Worm (Caenorhabditis elegans): Measurements from ENCODE around the gene mnk-1.
A peak's percentile ranks its signal among the peaks of the same experiment; 100 is the strongest.

The mnk-1 gene

DNA sequence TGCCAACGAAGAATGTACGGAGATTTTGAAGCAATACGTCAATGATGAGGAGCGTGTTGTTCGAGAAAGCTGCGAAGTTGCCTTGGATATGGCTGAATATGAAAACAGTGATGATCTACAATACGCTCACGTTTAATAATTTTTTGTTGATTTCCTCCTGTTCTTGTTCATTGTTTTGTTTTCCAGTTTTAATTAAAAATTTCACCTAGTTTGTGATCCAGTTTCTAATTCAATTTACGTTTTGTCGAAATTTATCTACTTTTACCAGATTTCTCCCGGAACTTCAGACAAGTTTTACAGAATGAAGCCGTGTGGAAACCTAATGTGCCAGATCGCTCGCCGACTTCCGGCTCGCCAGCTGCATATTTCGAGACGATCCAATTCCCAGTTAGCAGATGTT is 26.0 kb upstream of the mnk-1 start, which contains the start of gene dap-3:
dap-3 (plus strand) TSS at position 301 of the 400 bp plus-strand sequence.
- TF ChIP-seq vab-15 (tag; optimal IDR thresholded peaks at IDR 0.05), result no peak
- TF ChIP-seq ceh-82 (tag; optimal IDR thresholded peaks at IDR 0.05), result no peak
- no peak for TF ChIP-seq C04F5.9 (tag; optimal IDR thresholded peaks at IDR 0.05)
- TF ChIP-seq unc-130 (tag; optimal IDR thresholded peaks at IDR 0.05), result no peak
- no peak for TF ChIP-seq unc-86 (tag; optimal IDR thresholded peaks at IDR 0.05)
- no peak for TF ChIP-seq grh-1 (GFP tag; IDR thresholded peaks at IDR 0.05)
- TF ChIP-seq tlp-1 (tag; optimal IDR thresholded peaks at IDR 0.05), result no peak

DNA sequence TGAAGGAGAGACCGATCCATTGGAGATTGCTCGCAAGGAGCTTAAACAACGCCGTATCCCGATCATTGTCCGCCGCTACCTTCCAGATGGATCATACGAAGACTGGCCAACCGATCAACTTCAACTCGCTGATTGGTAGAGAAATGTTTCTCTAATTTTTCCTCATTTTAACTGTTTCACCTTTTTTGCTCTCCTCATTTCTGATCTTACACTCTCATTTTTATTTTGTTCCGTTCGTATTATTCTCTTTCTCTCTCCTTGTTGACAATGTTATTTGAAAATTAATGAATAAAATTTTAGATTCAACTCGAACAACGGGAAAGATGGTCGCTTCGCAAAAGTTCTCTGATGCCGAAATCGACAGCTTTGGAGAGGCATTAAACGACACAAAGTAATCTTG is 24.8 kb upstream of the mnk-1 start, which contains the start of gene dohh-1:
dohh-1 (plus strand) TSS at position 301 of the 400 bp plus-strand sequence.
- no peak for TF ChIP-seq mef-2 (tag; optimal IDR thresholded peaks at IDR 0.05)
- no peak for TF ChIP-seq lin-14 (GFP tag; optimal IDR thresholded peaks at IDR 0.05)
- TF ChIP-seq efl-1 (optimal IDR thresholded peaks at IDR 0.05), result no peak
- TF ChIP-seq efl-1 (GFP tag; optimal IDR thresholded peaks at IDR 0.05 in 1 of 2), result peak in 1 of 2 experiments; percentile 14
- no peak for TF ChIP-seq ceh-63 (GFP tag; optimal IDR thresholded peaks at IDR 0.05)

ce11 chrII:10578843-10579430 is 24.1 kb upstream of the mnk-1 start, which contains the start of gene rpb-6:
TSS of gene rpb-6 (plus strand) at chrII:10579380.
- TF ChIP-seq ets-5 (GFP tag; IDR thresholded peaks at IDR 0.05), result no peak
- TF ChIP-seq efl-1 (optimal IDR thresholded peaks at IDR 0.05), result peak; percentile 37 to 87
- TF ChIP-seq efl-1 (GFP tag; optimal IDR thresholded peaks at IDR 0.05 in 1 of 2), result peak; percentile 87 to 99
- peak; percentile 52 to 86 for TF ChIP-seq lsy-2 (tag; optimal IDR thresholded peaks at IDR 0.05)
- peak; percentile 24 for TF ChIP-seq lin-13 (GFP tag; optimal IDR thresholded peaks at IDR 0.05)
- peak; percentile 39 for TF ChIP-seq nhr-71 (tag; optimal IDR thresholded peaks at IDR 0.05)
- no peak for TF ChIP-seq egl-27 (tag; optimal IDR thresholded peaks at IDR 0.05)
- peak; percentile 25 for TF ChIP-seq C16A3.4 (tag; optimal IDR thresholded peaks at IDR 0.05)
- no peak for TF ChIP-seq mdl-1 (tag; optimal IDR thresholded peaks at IDR 0.05)
- no peak for TF ChIP-seq fkh-4 (tag; optimal IDR thresholded peaks at IDR 0.05; ENCODE audit: borderline replicate concordance)
- no peak for TF ChIP-seq irx-1 (tag; optimal IDR thresholded peaks at IDR 0.05)
- peak in 1 of 6 experiments; percentile 2 for TF ChIP-seq elt-3 (tag; optimal IDR thresholded peaks at IDR 0.05)
- peak; percentile 17 for TF ChIP-seq snu-23 (GFP tag; optimal IDR thresholded peaks at IDR 0.05)
- TF ChIP-seq jun-1 (tag; optimal IDR thresholded peaks at IDR 0.05), result no peak
- TF ChIP-seq rnt-1 (tag; optimal IDR thresholded peaks at IDR 0.05), result peak; percentile 41
- no peak for TF ChIP-seq aha-1 (tag; optimal IDR thresholded peaks at IDR 0.05)
- no peak for TF ChIP-seq zip-4 (GFP tag; optimal IDR thresholded peaks at IDR 0.05)
- TF ChIP-seq ztf-4 (tag; optimal IDR thresholded peaks at IDR 0.05), result no peak
- no peak for TF ChIP-seq unc-62 (GFP tag; optimal IDR thresholded peaks at IDR 0.05)
- TF ChIP-seq unc-86 (tag; optimal IDR thresholded peaks at IDR 0.05), result no peak
- peak; percentile 38 for TF ChIP-seq nhr-47 (tag; optimal IDR thresholded peaks at IDR 0.05)
- no peak for TF ChIP-seq egl-13 (tag; optimal IDR thresholded peaks at IDR 0.05)
- TF ChIP-seq nhr-85 (tag), result no peak
- TF ChIP-seq efl-3 (GFP tag; optimal IDR thresholded peaks at IDR 0.05), result no peak
- no peak for TF ChIP-seq nhr-12 (tag; optimal IDR thresholded peaks at IDR 0.05)
- TF ChIP-seq lin-15B (tag; optimal IDR thresholded peaks at IDR 0.05), result no peak
- peak; percentile 7 for TF ChIP-seq nhr-20 (tag; optimal IDR thresholded peaks at IDR 0.05)
- peak; percentile 20 for TF ChIP-seq skn-1 (tag; optimal IDR thresholded peaks at IDR 0.05)
- no peak for TF ChIP-seq unc-98 (GFP tag; IDR thresholded peaks at IDR 0.05)
- no peak for TF ChIP-seq ceh-63 (GFP tag; optimal IDR thresholded peaks at IDR 0.05)
- no peak for TF ChIP-seq fkh-8 (tag; optimal IDR thresholded peaks at IDR 0.05)
- no peak for TF ChIP-seq hpl-2 (GFP tag; optimal IDR thresholded peaks at IDR 0.05)
- no peak for TF ChIP-seq ama-1 (optimal IDR thresholded peaks at IDR 0.05)
- TF ChIP-seq dpl-1 (GFP tag; optimal IDR thresholded peaks at IDR 0.05), result peak; percentile 75 to 88 (median 84)
- TF ChIP-seq Y116A8C.19 (tag; optimal IDR thresholded peaks at IDR 0.05; ENCODE audit: borderline replicate concordance), result no peak
- peak; percentile 73 to 94 for TF ChIP-seq lin-35 (GFP tag; optimal IDR thresholded peaks at IDR 0.05)
- TF ChIP-seq fos-1 (tag; optimal IDR thresholded peaks at IDR 0.05), result no peak
- peak; percentile 52 for TF ChIP-seq mep-1 (tag; optimal IDR thresholded peaks at IDR 0.05)
- TF ChIP-seq ceh-88 (GFP tag; IDR thresholded peaks at IDR 0.05), result no peak
- peak; percentile 54 for TF ChIP-seq blmp-1 (tag; optimal IDR thresholded peaks at IDR 0.05)
